Worm (Caenorhabditis elegans) whole organism, mixed stage, embryonic: ENCODE data around the gene pigt-1.

Experiments used
- bed-3 ChIP-seq: fragments of 200-800 bp; sonication (Bioruptor generic); optimal IDR thresholded peaks from 3 replicates; lab custom pipeline; 2018; ENCODE audit warnings: mild to moderate bottlenecking, missing genetic modification characterization, moderate library complexity, missing compliant biosample characterization
- ceh-39 ChIP-seq: fragments of 150-350 bp; optimal IDR thresholded peaks from 2 replicates; lab custom pipeline; 2014; ENCODE audit warnings: missing biosample characterization, missing genetic modification characterization
- ceh-43 ChIP-seq: fragments of 200-800 bp; sonication (Bioruptor generic); optimal IDR thresholded peaks from 2 replicates; lab custom pipeline; 2018; ENCODE audit warnings: mild to moderate bottlenecking, missing genetic modification characterization, moderate library complexity, missing compliant biosample characterization
- ceh-83 ChIP-seq: fragments of 200-800 bp; sonication (Bioruptor generic); optimal IDR thresholded peaks from 2 replicates; lab custom pipeline; 2018; ENCODE audit warnings: mild to moderate bottlenecking, missing genetic modification characterization, missing compliant biosample characterization
- ces-1 ChIP-seq: fragments of 150-350 bp; optimal IDR thresholded peaks from 2 replicates; lab custom pipeline; 2014; ENCODE audit warnings: missing biosample characterization, missing genetic modification reagents, missing genetic modification characterization
- cnd-1 ChIP-seq: fragments of 200-800 bp; sonication (Bioruptor generic); optimal IDR thresholded peaks from 2 replicates; lab custom pipeline; 2018; ENCODE audit warnings: mild to moderate bottlenecking, missing genetic modification characterization, missing compliant biosample characterization
- drap-1 ChIP-seq: fragments of 200-800 bp; sonication (Bioruptor generic); optimal IDR thresholded peaks from 3 replicates; lab custom pipeline; 2018; ENCODE audit warnings: mild to moderate bottlenecking, missing genetic modification characterization, missing compliant biosample characterization
- elt-1 ChIP-seq: sonication (generic microtip); optimal IDR thresholded peaks from 2 replicates; lab custom pipeline; 2017; ENCODE audit warnings: missing genetic modification characterization, mild to moderate bottlenecking, missing compliant biosample characterization, antibody characterized with exemption, moderate library complexity, borderline replicate concordance; ENCODE audit not compliant: insufficient read depth
- elt-3 ChIP-seq: fragments of 150-350 bp; optimal IDR thresholded peaks from 2 replicates; lab custom pipeline; 2014; ENCODE audit warnings: missing biosample characterization, missing genetic modification characterization
- flh-1 ChIP-seq: fragments of 200-800 bp; sonication (Bioruptor generic); optimal IDR thresholded peaks from 2 replicates; lab custom pipeline; 2018; ENCODE audit warnings: mild to moderate bottlenecking, missing genetic modification characterization, moderate library complexity, missing compliant biosample characterization
- ham-2 ChIP-seq: fragments of 200-800 bp; sonication (Bioruptor generic); optimal IDR thresholded peaks from 2 replicates; lab custom pipeline; 2018; ENCODE audit warnings: mild to moderate bottlenecking, missing genetic modification characterization, missing compliant biosample characterization
- hlh-1 ChIP-seq: fragments of 150-350 bp; optimal IDR thresholded peaks from 2 replicates; lab custom pipeline; 2014; ENCODE audit warnings: missing biosample characterization, missing genetic modification reagents, missing genetic modification characterization
- lin-13 ChIP-seq: fragments of 150-350 bp; optimal IDR thresholded peaks from 2 replicates; lab custom pipeline; 2014; ENCODE audit warnings: missing biosample characterization, missing genetic modification characterization
- lsy-2 ChIP-seq: fragments of 150-350 bp; optimal IDR thresholded peaks from 2 replicates; lab custom pipeline; 2014; ENCODE audit warnings: missing biosample characterization, missing genetic modification characterization
- mls-2 ChIP-seq: sonication (generic microtip); optimal IDR thresholded peaks from 2 replicates; lab custom pipeline; 2016; ENCODE audit warnings: mild to moderate bottlenecking, missing genetic modification characterization, moderate library complexity, missing compliant biosample characterization
- nhr-12 ChIP-seq: fragments of 150-350 bp; optimal IDR thresholded peaks from 2 replicates; lab custom pipeline; 2014; ENCODE audit warnings: missing biosample characterization, missing genetic modification characterization
- nhr-2 ChIP-seq: fragments of 150-350 bp; optimal IDR thresholded peaks from 2 replicates; lab custom pipeline; 2014; ENCODE audit warnings: missing biosample characterization, missing genetic modification characterization
- nhr-237 ChIP-seq: fragments of 150-350 bp; optimal IDR thresholded peaks from 2 replicates; lab custom pipeline; 2014; ENCODE audit warnings: missing biosample characterization, missing genetic modification characterization
- nhr-28 ChIP-seq: fragments of 150-350 bp; optimal IDR thresholded peaks from 2 replicates; lab custom pipeline; 2014; ENCODE audit warnings: missing biosample characterization, missing genetic modification characterization
- nhr-76 ChIP-seq: sonication (generic microtip); optimal IDR thresholded peaks from 2 replicates; lab custom pipeline; 2017; ENCODE audit warnings: missing biosample characterization, missing genetic modification characterization
- pha-4 ChIP-seq: fragments of 150-350 bp; optimal IDR thresholded peaks from 2 replicates; lab custom pipeline; 2018; ENCODE audit warnings: missing biosample characterization, missing genetic modification reagents, missing genetic modification characterization
- snpc-4 ChIP-seq: fragments of 150-350 bp; optimal IDR thresholded peaks from 2 replicates; lab custom pipeline; 2014; ENCODE audit warnings: missing biosample characterization, missing genetic modification characterization
- sptf-1 ChIP-seq: sonication (generic microtip); optimal IDR thresholded peaks from 2 replicates; lab custom pipeline; 2017; ENCODE audit warnings: mild to moderate bottlenecking, missing genetic modification characterization, moderate library complexity, missing compliant biosample characterization
- tbx-8 ChIP-seq: fragments of 200-800 bp; sonication (Bioruptor generic); optimal IDR thresholded peaks from 2 replicates; lab custom pipeline; 2018; ENCODE audit warnings: mild to moderate bottlenecking, missing genetic modification characterization, moderate library complexity, missing compliant biosample characterization
- unc-120 ChIP-seq: sonication (generic microtip); optimal IDR thresholded peaks from 2 replicates; lab custom pipeline; 2017; ENCODE audit warnings: missing genetic modification characterization, missing compliant biosample characterization; ENCODE audit not compliant: poor library complexity, severe bottlenecking
- unc-39 ChIP-seq: fragments of 150-350 bp; optimal IDR thresholded peaks from 2 replicates; lab custom pipeline; 2014; ENCODE audit warnings: missing biosample characterization, missing genetic modification characterization
- zip-8 ChIP-seq: fragments of 150-350 bp; optimal IDR thresholded peaks from 2 replicates; lab custom pipeline; 2014; ENCODE audit warnings: missing biosample characterization, missing genetic modification characterization
- ztf-11 ChIP-seq: fragments of 150-350 bp; optimal IDR thresholded peaks from 2 replicates; lab custom pipeline; 2014; ENCODE audit warnings: missing biosample characterization, missing genetic modification characterization

The pigt-1 gene

DNA sequence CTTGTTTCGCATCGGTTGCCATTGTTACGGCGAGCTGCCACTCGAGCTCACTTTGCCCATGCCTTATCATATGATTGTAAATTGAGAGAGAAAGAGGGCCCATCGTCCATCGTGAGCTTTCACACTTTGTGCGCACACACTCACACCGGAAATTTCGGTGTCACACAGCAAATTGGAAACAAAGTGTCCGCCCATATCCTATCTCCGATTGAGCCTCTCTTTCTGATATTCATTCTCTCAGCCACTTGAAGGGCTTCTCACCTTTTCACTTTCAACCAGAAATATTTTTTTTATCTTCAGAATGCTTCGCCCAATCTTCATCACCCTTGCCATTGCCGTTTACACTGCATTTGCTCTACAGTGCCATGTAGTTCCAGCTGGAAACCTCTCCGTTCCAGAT is 29.1 kb downstream of the pigt-1 start, which contains the start of gene F58B4.3:
TSS of gene F58B4.3 (plus strand) at position 301 of the 400 bp plus-strand sequence.
- TF ChIP-seq mls-2 (tag; lab: Kevin White, UChicago) (no peak), ceh-39 (no peak), tbx-8 (GFP tag; lab: Kevin White, UChicago) (no peak), elt-3 (no peak), ztf-11 (tag; lab: Kevin White, UChicago) (no peak), ceh-83 (GFP tag; lab: Kevin White, UChicago) (no peak), nhr-76 (tag; lab: Kevin White, UChicago) (no peak), unc-120 (tag; lab: Kevin White, UChicago) (no peak), zip-8 (no peak), ham-2 (GFP tag; lab: Kevin White, UChicago) (no peak), sptf-1 (tag; lab: Kevin White, UChicago) (no peak), lsy-2 (tag; lab: Kevin White, UChicago) (no peak), snpc-4 (no peak), unc-39 (tag; lab: Kevin White, UChicago) (no peak), cnd-1 (tag; lab: Kevin White, UChicago) (no peak), ceh-43 (no peak)

- TF ChIP-seq flh-1 (GFP tag; lab: Kevin White, UChicago), result no peak
- no peak for TF ChIP-seq ztf-11 (tag; lab: Kevin White, UChicago)
- no peak for TF ChIP-seq nhr-237 (tag; lab: Kevin White, UChicago)
- TF ChIP-seq bed-3, result no peak
- TF ChIP-seq elt-1 (tag; lab: Kevin White, UChicago), result no peak
- no peak for TF ChIP-seq unc-39 (tag; lab: Kevin White, UChicago)
- TF ChIP-seq zip-8, result no peak
- no peak for TF ChIP-seq ceh-39
- no peak for TF ChIP-seq nhr-28
- no peak for TF ChIP-seq ham-2 (GFP tag; lab: Kevin White, UChicago)
- no peak for TF ChIP-seq lin-13 (tag; lab: Kevin White, UChicago)
- TF ChIP-seq ces-1 (GFP tag; lab: Kevin White, UChicago), result no peak
- no peak for TF ChIP-seq drap-1 (GFP tag; lab: Kevin White, UChicago)
- no peak for TF ChIP-seq ceh-83 (GFP tag; lab: Kevin White, UChicago)
- TF ChIP-seq mls-2 (tag; lab: Kevin White, UChicago), result no peak
- no peak for TF ChIP-seq unc-120 (tag; lab: Kevin White, UChicago)
- TF ChIP-seq lsy-2 (tag; lab: Kevin White, UChicago), result no peak
- TF ChIP-seq nhr-2 (tag; lab: Kevin White, UChicago), result no peak
- TF ChIP-seq, all 35 proteins: peak for 0
Observed at ce11 chrV:10925658-10926057, 33.0 kb downstream of the pigt-1 start.

DNA sequence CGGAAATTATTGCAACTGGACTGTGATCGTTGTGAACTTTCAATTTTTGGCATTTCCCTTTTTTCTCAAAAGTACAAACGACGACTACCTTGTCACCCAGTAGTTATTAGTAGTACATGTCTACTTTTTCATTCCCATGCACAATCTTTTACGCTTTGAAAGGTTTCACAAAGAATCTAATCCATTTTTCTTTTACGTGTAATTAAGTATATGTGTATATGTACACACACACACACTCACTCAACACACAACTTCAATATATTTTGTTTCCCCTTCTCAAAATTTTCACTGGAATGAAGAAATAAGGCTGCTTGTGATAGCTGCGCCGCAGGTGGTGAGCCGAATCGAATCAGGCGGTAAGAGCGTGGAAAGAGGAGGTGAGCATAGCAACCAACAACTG is 33.9 kb downstream of the pigt-1 start, which contains the start of gene F58B4.6:
TSS of gene F58B4.6 (plus strand) at position 301 of the 400 bp plus-strand sequence.
- TF ChIP-seq sptf-1 (tag; lab: Kevin White, UChicago), result no peak
- peak; percentile 28 for TF ChIP-seq ces-1 (GFP tag; lab: Kevin White, UChicago)
- no peak for TF ChIP-seq nhr-2 (tag; lab: Kevin White, UChicago)
- TF ChIP-seq pha-4 (tag; lab: Kevin White, UChicago), result no peak
- no peak for TF ChIP-seq hlh-1 (tag; lab: Kevin White, UChicago)
- TF ChIP-seq, all 35 proteins: peak for 1

DNA sequence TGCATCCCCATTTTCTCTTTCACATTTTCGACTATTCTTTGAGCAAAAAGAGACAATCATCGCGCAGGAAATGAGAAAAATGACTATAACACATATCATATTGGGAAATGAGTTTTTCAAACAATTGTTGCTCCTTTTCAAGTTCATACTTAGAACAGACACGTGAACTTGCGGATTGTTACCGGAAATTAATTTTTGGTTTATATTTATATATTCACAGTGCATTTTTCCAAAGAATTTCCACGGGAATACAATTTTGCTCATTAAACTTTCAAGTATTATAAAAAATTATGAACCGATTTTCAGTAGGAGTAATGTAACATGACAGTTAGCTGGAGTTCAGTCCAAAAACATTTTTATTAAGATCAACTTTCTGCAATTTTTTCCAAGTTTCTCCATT is 35.4 kb downstream of the pigt-1 start, which contains the start of gene F58B4.7:
TSS of gene F58B4.7 (minus strand) at position 101 of the 400 bp plus-strand sequence.
- TF ChIP-seq mls-2 (tag; lab: Kevin White, UChicago) (no peak), lsy-2 (tag; lab: Kevin White, UChicago) (no peak), elt-3 (no peak), drap-1 (GFP tag; lab: Kevin White, UChicago) (no peak), ceh-43 (no peak), snpc-4 (no peak), lin-13 (tag; lab: Kevin White, UChicago) (no peak), cnd-1 (tag; lab: Kevin White, UChicago) (no peak), bed-3 (no peak), nhr-76 (tag; lab: Kevin White, UChicago) (no peak), unc-120 (tag; lab: Kevin White, UChicago) (no peak), nhr-2 (tag; lab: Kevin White, UChicago) (no peak)

DNA sequence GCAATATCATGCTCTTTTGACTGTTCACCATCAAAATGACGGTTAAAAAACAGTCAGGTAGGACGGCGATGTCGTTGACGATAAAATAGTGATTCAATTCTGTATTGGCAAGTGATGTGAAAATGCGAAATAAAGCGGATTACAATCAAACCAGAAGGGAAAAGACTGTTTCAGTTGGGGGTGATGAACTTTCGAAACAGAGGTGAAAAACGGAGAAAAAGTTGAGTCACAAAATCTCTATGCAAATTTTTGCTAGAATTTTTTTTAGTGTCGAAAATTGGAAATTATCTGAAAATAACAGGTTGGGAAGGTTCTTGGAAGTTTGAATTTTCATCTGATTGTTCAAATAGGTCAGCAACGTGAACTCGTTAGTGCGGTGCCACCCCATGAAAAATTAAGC is 36.9 kb downstream of the pigt-1 start, which contains the start of gene nas-31:
TSS of gene nas-31 (minus strand) at position 101 of the 400 bp plus-strand sequence.
- TF ChIP-seq ztf-11 (tag; lab: Kevin White, UChicago), result no peak
- no peak for TF ChIP-seq nhr-28
- TF ChIP-seq elt-1 (tag; lab: Kevin White, UChicago), result no peak
- no peak for TF ChIP-seq nhr-12
